Fruit fly (Drosophila melanogaster) whole organism, wandering third instar larva: ENCODE results near the gene pasi2.

Experiments used
- CrebA ChIP-seq: fragments of 200-800 bp; sonication (Bioruptor generic); optimal IDR thresholded peaks from 2 replicates; lab custom pipeline; 2016; ENCODE audit warnings: missing biosample characterization, mild to moderate bottlenecking, missing genetic modification characterization, borderline replicate concordance
- Dif ChIP-seq: fragments of 200-275, 200-300 bp; sonication (Bioruptor generic); optimal IDR thresholded peaks from 2 replicates; lab custom pipeline; 2018; ENCODE audit warnings: missing biosample characterization, missing genetic modification characterization; ENCODE audit not compliant: partially characterized antibody
- HLH106 ChIP-seq: fragments of 200-800 bp; optimal IDR thresholded peaks from 3 replicates; lab custom pipeline; 2019; ENCODE audit warnings: missing biosample characterization, mild to moderate bottlenecking, missing genetic modification characterization, moderate library complexity
- Hr78 ChIP-seq: fragments of >200 bp; optimal IDR thresholded peaks from 2 replicates; lab custom pipeline; 2017; ENCODE audit warnings: missing biosample characterization, missing genetic modification characterization
- Myc ChIP-seq: fragments of >200 bp; optimal IDR thresholded peaks from 2 replicates; lab custom pipeline; 2017
- Sp1 ChIP-seq: fragments of 200-800 bp; sonication (Bioruptor generic); optimal IDR thresholded peaks from 3 replicates; lab custom pipeline; 2019; ENCODE audit warnings: missing biosample characterization, mild to moderate bottlenecking, missing genetic modification characterization, moderate library complexity
- dmrt93B ChIP-seq: fragments of 200-800 bp; sonication (Bioruptor generic); optimal IDR thresholded peaks from 2 replicates; lab custom pipeline; 2018; ENCODE audit warnings: missing biosample characterization, mild to moderate bottlenecking, missing genetic modification characterization
- h ChIP-seq: fragments of 200-800 bp; sonication (Bioruptor generic); optimal IDR thresholded peaks from 3 replicates; lab custom pipeline; 2016; ENCODE audit warnings: missing biosample characterization, mild to moderate bottlenecking, missing genetic modification characterization
- jim ChIP-seq: fragments of 175-275, 200-325 bp; sonication (Bioruptor generic); optimal IDR thresholded peaks from 2 replicates; lab custom pipeline; 2016; ENCODE audit warnings: missing biosample characterization, mild to moderate bottlenecking, missing genetic modification characterization
- pan ChIP-seq: fragments of >200 bp; optimal IDR thresholded peaks from 2 replicates; lab custom pipeline; 2017
- rgr ChIP-seq: fragments of 200-800 bp; sonication (Bioruptor generic); optimal IDR thresholded peaks from 3 replicates; lab custom pipeline; 2016; ENCODE audit warnings: missing biosample characterization, mild to moderate bottlenecking, missing genetic modification characterization
- sv ChIP-seq: fragments of 200-800 bp; sonication (Bioruptor generic); optimal IDR thresholded peaks from 3 replicates; lab custom pipeline; 2016; ENCODE audit warnings: missing biosample characterization, missing genetic modification characterization

DNA sequence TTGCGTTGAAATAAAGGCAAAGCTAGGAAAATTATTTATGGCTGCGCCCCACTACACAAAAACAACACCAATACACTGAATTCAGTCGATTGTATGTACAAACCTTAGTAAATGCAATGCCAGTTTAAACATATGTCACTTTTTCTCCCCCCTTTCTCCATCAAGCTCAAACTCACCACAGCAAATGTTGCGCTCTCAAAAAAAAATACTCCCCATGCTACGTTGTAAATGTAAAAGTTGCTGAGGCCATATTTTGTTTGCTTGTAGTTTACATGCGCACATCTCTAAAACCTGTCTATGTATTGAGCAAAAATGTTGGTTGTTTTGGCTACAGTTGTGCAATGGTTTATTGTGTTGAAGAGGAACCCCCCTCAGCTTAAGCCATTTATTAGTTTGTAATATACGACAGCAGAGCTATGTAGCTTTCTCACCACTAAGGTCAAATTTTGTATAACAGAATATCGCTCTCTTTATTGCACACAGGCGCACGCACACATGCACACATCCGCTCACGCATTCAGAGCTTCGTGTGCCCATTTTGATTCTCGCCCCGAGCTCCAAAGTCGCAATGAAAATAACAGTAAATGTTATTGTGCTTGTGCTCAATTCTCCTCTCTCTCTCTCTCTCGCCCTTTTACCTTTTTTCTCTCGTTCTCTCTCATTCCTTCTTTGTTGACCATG lies 17.8 kb downstream of the pasi2 start:
- TF ChIP-seq rgr (GFP tag; lab: Kevin White, UChicago) (no peak), jim (no peak), pan (no peak), CrebA (GFP tag; lab: Kevin White, UChicago) (no peak), Hr78 (GFP tag; lab: Kevin White, UChicago) (no peak), h (GFP tag; lab: Kevin White, UChicago) (no peak), Myc (lab: Kevin White, UChicago) (no peak), Dif (GFP tag; lab: Kevin White, UChicago) (peak; percentile 65), dmrt93B (GFP tag; lab: Kevin White, UChicago) (no peak), Sp1 (GFP tag; lab: Kevin White, UChicago) (no peak), sv (GFP tag; lab: Kevin White, UChicago) (no peak), HLH106 (no peak)
